Fruit fly (Drosophila melanogaster): ENCODE data around the gene CG15824.

CG15824 gene

DNA sequence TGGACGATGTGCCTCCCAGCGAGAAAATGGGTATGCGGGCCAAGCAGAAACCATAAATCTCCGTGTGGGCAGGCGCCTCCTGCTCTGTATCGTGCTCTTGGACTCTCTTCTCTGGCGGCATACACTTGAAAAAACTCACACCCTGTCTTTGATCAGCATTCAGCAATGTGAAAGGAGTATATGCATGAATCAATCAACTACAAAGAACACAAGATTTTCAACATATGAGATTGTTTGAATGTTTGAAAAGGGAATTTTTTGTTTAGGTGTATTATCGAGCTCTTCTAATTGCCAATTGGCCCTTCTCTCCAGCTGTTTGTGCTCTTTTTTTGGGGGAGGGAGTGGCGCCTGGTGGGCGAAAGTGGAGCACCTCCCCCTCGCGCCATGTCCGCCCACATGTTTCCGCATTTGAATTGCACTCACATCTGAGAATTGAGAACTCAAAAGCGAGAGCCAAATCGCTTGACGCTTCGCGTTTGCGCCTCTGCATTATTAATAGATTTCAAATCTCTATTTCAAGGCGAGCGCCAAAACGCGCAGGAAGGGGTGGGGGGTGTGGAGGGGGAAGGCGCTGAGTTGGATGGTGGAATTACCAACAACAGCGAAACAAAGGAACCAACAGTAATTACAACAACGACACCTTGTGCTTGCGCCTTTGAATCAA, 39.5 kb downstream of the CG15824 start (continued):
- TF ChIP-seq CG42726 (GFP tag; IDR thresholded peaks at IDR 0.05; ENCODE audit: partially characterized antibody) (no peak), fd64A (GFP tag; optimal IDR thresholded peaks at IDR 0.05) (peak; percentile 63), Opbp (GFP tag; IDR thresholded peaks at IDR 0.05; ENCODE audit: partially characterized antibody) (no peak), Asciz (GFP tag; optimal IDR thresholded peaks at IDR 0.05) (peak; percentile 87), CG7963 (GFP tag; IDR thresholded peaks at IDR 0.05; ENCODE audit: partially characterized antibody) (no peak), luna (GFP tag; optimal IDR thresholded peaks at IDR 0.05) (peak; percentile 26), Bdp1 (GFP tag; optimal IDR thresholded peaks at IDR 0.05) (peak; percentile 60), ranshi (GFP tag; IDR thresholded peaks at IDR 0.05) (peak; percentile 87), CG33557 (GFP tag; optimal IDR thresholded peaks at IDR 0.05) (no peak), Hr3 (GFP tag; optimal IDR thresholded peaks at IDR 0.05) (peak; percentile 84), CG12391 (tag; optimal IDR thresholded peaks at IDR 0.05) (peak; percentile 84), klu (GFP tag; IDR thresholded peaks at IDR 0.05) (peak; percentile 69), CG3838 (GFP tag; optimal IDR thresholded peaks at IDR 0.05) (peak; percentile 50), bbx (GFP tag; IDR thresholded peaks at IDR 0.05; ENCODE audit: partially characterized antibody) (no peak), CG18476 (GFP tag; optimal IDR thresholded peaks at IDR 0.05) (peak; percentile 66), CG3407 (GFP tag; optimal IDR thresholded peaks at IDR 0.05) (peak; percentile 78), tna (GFP tag; IDR thresholded peaks at IDR 0.05; ENCODE audit: partially characterized antibody) (no peak), chif (GFP tag; optimal IDR thresholded peaks at IDR 0.05) (peak; percentile 85 to 87), PHDP (tag; optimal IDR thresholded peaks at IDR 0.05) (peak; percentile 88), CG9215 (GFP tag; IDR thresholded peaks at IDR 0.05) (peak; percentile 72), exex (tag; optimal IDR thresholded peaks at IDR 0.05) (peak; percentile 64), CG1603 (tag; optimal IDR thresholded peaks at IDR 0.05) (peak; percentile 94), rib (GFP tag; IDR thresholded peaks at IDR 0.05) (peak; percentile 76), eyg (GFP tag; optimal IDR thresholded peaks at IDR 0.05) (peak; percentile 68), CG32767 (GFP tag; IDR thresholded peaks at IDR 0.05) (peak; percentile 83), mirr (GFP tag; optimal IDR thresholded peaks at IDR 0.05) (peak; percentile 74), crp (GFP tag; optimal IDR thresholded peaks at IDR 0.05) (peak in 1 of 2 experiments; percentile 64), p53 (GFP tag; optimal IDR thresholded peaks at IDR 0.05) (peak; percentile 60), crol (GFP tag; IDR thresholded peaks at IDR 0.05) (peak; percentile 87), CG12659 (GFP tag; optimal IDR thresholded peaks at IDR 0.05) (peak; percentile 92), seq (GFP tag; IDR thresholded peaks at IDR 0.05) (peak; percentile 81), CG9932 (GFP tag; IDR thresholded peaks at IDR 0.05) (peak; percentile 91), CG3995 (GFP tag; optimal IDR thresholded peaks at IDR 0.05) (peak; percentile 31), CG14014 (GFP tag; IDR thresholded peaks at IDR 0.05) (peak; percentile 90), CG10462 (GFP tag; optimal IDR thresholded peaks at IDR 0.05) (peak; percentile 16), CG10267 (tag; optimal IDR thresholded peaks at IDR 0.05) (peak; percentile 68), D19A (tag; optimal IDR thresholded peaks at IDR 0.05) (peak; percentile 72), pum (GFP tag; optimal IDR thresholded peaks at IDR 0.05) (peak; percentile 83), inv (GFP tag; IDR thresholded peaks at IDR 0.05; ENCODE audit: partially characterized antibody) (no peak), Elba2 (GFP tag; optimal IDR thresholded peaks at IDR 0.05) (no peak), Mad (GFP tag; optimal IDR thresholded peaks at IDR 0.05) (peak; percentile 55), sisA (GFP tag; IDR thresholded peaks at IDR 0.05) (peak; percentile 89), Xbp1 (GFP tag; optimal IDR thresholded peaks at IDR 0.05) (peak; percentile 90), otp (GFP tag; IDR thresholded peaks at IDR 0.05) (peak; percentile 85), toy (GFP tag; IDR thresholded peaks at IDR 0.05) (no peak; the same call in 1 of the 2 replicates), onecut (GFP tag; IDR thresholded peaks at IDR 0.05) (peak; percentile 76), CG10959 (GFP tag; IDR thresholded peaks at IDR 0.05) (peak; percentile 53; the same call in 1 of the 2 replicates), CG34224 (GFP tag; IDR thresholded peaks at IDR 0.05; ENCODE audit: partially characterized antibody) (no peak), CG1024 (GFP tag; IDR thresholded peaks at IDR 0.05) (peak; percentile 78)
